Worm (Caenorhabditis elegans): ENCODE data around the gene T24E12.10.

ce11 chrII:3727996-3728395, 45.0 kb downstream of the T24E12.10 start, which contains the start of gene C46E10.8:
- TF ChIP-seq ama-1 (optimal IDR thresholded peaks at IDR 0.05) (no peak), ceh-36 (tag; optimal IDR thresholded peaks at IDR 0.05) (no peak), tbx-11 (GFP tag; IDR thresholded peaks at IDR 0.05) (no peak), hmbx-1 (tag; optimal IDR thresholded peaks at IDR 0.05) (no peak), hnd-1 (tag; optimal IDR thresholded peaks at IDR 0.05) (no peak), B0310.2 (tag; optimal IDR thresholded peaks at IDR 0.05) (no peak), flt-1 (GFP tag; IDR thresholded peaks at IDR 0.05) (no peak), F13C5.2 (tag; optimal IDR thresholded peaks at IDR 0.05) (no peak), ets-7 (tag; optimal IDR thresholded peaks at IDR 0.05) (no peak)
